Worm (Caenorhabditis elegans): ENCODE measurements around the gene C25G4.7.
A peak's percentile ranks its signal among the peaks of the same experiment; 100 is the strongest.

Gene C25G4.7

ce11 chrIV:12443936-12444335 lies 12.8 kb upstream of the C25G4.7 start, which contains the start of gene C25G4.2:
C25G4.2 (minus strand) TSS chrIV:12444035.
- TF ChIP-seq F22D6.2 (tag; optimal IDR thresholded peaks at IDR 0.05) (no peak), F55B11.4 (tag; optimal IDR thresholded peaks at IDR 0.05; ENCODE audit: borderline replicate concordance, insufficient read depth) (no peak), F10E7.11 (tag; optimal IDR thresholded peaks at IDR 0.05) (no peak)

ce11 chrIV:12445463-12445934 lies 11.2 kb upstream of the C25G4.7 start, which contains the start of gene C25G4.3:
C25G4.3 (minus strand) TSS chrIV:12445884.
- TF ChIP-seq mcd-1 (GFP tag; IDR thresholded peaks at IDR 0.05) (no peak), F33H1.4 (GFP tag; IDR thresholded peaks at IDR 0.05) (peak; percentile 44; the same call in 1 of the 2 replicates), attf-6 (GFP tag; IDR thresholded peaks at IDR 0.05) (0 out of 2 replicates have a peak, but pooled peaks have one; percentile 46), aptf-2 (GFP tag; conservative IDR thresholded peaks at IDR 0.05) (no peak), sea-2 (GFP tag; IDR thresholded peaks at IDR 0.05) (no peak), zfh-2 (GFP tag; conservative IDR thresholded peaks at IDR 0.05) (no peak), cebp-1 (GFP tag; IDR thresholded peaks at IDR 0.05) (no peak), cebp-1 (tag; optimal IDR thresholded peaks at IDR 0.05) (no peak), T26A5.8 (tag; optimal IDR thresholded peaks at IDR 0.05) (no peak), ccch-3 (GFP tag; optimal IDR thresholded peaks at IDR 0.05) (no peak), snpc-3.4 (tag; optimal IDR thresholded peaks at IDR 0.05) (no peak), lsl-1 (GFP tag; optimal IDR thresholded peaks at IDR 0.05) (peak; percentile 62), madf-8 (GFP tag; conservative IDR thresholded peaks at IDR 0.05) (no peak), ceh-79 (tag; optimal IDR thresholded peaks at IDR 0.05) (no peak), ztf-25 (GFP tag; IDR thresholded peaks at IDR 0.05) (no peak), xnd-1 (tag; optimal IDR thresholded peaks at IDR 0.05) (peak; percentile 49), tbp1 (GFP tag; optimal IDR thresholded peaks at IDR 0.05) (no peak), dpff-1 (tag; optimal IDR thresholded peaks at IDR 0.05) (no peak), T07F8.4 (tag; optimal IDR thresholded peaks at IDR 0.05) (no peak), F57C9.4 (tag; optimal IDR thresholded peaks at IDR 0.05) (no peak), egrh-3 (GFP tag; IDR thresholded peaks at IDR 0.05) (no peak), efl-1 (GFP tag; optimal IDR thresholded peaks at IDR 0.05) (peak; percentile 66), ztf-26 (tag; optimal IDR thresholded peaks at IDR 0.05) (no peak), nhr-27 (tag; optimal IDR thresholded peaks at IDR 0.05) (no peak), B0336.3 (GFP tag; IDR thresholded peaks at IDR 0.05) (no peak), madf-6 (GFP tag; IDR thresholded peaks at IDR 0.05) (peak; percentile 72)

- TF ChIP-seq madf-8 (GFP tag; conservative IDR thresholded peaks at IDR 0.05) (peak; percentile 21; the same call in 1 of the 2 replicates), attf-3 (GFP tag; conservative IDR thresholded peaks at IDR 0.05) (peak; percentile 91), F33H1.4 (GFP tag; IDR thresholded peaks at IDR 0.05) (peak; percentile 73), lsl-1 (GFP tag; optimal IDR thresholded peaks at IDR 0.05) (peak; percentile 81), T26A5.8 (tag; optimal IDR thresholded peaks at IDR 0.05) (no peak), efl-1 (GFP tag; optimal IDR thresholded peaks at IDR 0.05) (peak; percentile 54), xnd-1 (tag; optimal IDR thresholded peaks at IDR 0.05) (peak; percentile 22), sptf-2 (GFP tag; optimal IDR thresholded peaks at IDR 0.05) (no peak), hmg-1.2 (GFP tag; IDR thresholded peaks at IDR 0.05) (peak; percentile 48; the same call in 1 of the 2 replicates), ekl-4 (GFP tag; IDR thresholded peaks at IDR 0.05) (0 out of 2 replicates have a peak, but pooled peaks have one; percentile 47), snpc-4 (GFP tag; optimal IDR thresholded peaks at IDR 0.05) (no peak), snpc-4 (tag; optimal IDR thresholded peaks at IDR 0.05) (peak in 2 of 4 experiments; percentile 13 to 14), ZK185.1 (tag; optimal IDR thresholded peaks at IDR 0.05; ENCODE audit: poor library complexity, severe bottlenecking) (peak; percentile 22), hmg-20 (GFP tag; IDR thresholded peaks at IDR 0.05) (no peak), D2030.7 (GFP tag; IDR thresholded peaks at IDR 0.05) (peak; percentile 29; the same call in 1 of the 2 replicates), nhr-27 (tag; optimal IDR thresholded peaks at IDR 0.05) (no peak), madf-6 (GFP tag; IDR thresholded peaks at IDR 0.05) (peak; percentile 49), somi-1 (GFP tag; optimal IDR thresholded peaks at IDR 0.05) (no peak)
These were observed 5.4 kb upstream of the C25G4.7 start, which contains the start of gene dpy-26 for ce11 chrIV:12451225-12451831. dpy-26 (minus strand) TSS chrIV:12451335.
